Worm (Caenorhabditis elegans): Measurements from ENCODE around the gene clec-212.
A peak's percentile ranks its signal among the peaks of the same experiment; 100 is the strongest.

Gene clec-212

DNA sequence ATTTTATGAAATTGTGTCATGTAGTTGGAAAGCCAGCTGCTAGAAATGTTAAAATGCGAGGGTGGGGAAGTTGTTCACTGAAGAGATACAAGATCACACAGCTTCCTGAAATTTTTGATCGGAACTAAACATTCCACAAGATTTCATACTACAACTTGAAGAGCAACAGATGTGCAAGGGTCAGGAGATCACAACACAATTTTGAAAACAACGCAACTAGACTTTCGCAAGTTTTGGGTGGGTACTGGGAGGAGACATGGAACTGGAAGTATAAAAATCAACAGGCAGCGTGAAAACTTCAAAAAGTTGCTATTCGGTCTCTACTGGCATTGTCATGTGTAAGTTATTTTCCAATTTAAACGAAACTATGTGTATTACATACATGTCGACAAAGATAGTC, 18.4 kb downstream of the clec-212 start, which contains the start of gene F19F10.3:
Gene F19F10.3, plus strand, starts transcription at position 301 of the 400 bp plus-strand sequence.
- no peak for TF ChIP-seq unc-62 (GFP tag; optimal IDR thresholded peaks at IDR 0.05)

DNA sequence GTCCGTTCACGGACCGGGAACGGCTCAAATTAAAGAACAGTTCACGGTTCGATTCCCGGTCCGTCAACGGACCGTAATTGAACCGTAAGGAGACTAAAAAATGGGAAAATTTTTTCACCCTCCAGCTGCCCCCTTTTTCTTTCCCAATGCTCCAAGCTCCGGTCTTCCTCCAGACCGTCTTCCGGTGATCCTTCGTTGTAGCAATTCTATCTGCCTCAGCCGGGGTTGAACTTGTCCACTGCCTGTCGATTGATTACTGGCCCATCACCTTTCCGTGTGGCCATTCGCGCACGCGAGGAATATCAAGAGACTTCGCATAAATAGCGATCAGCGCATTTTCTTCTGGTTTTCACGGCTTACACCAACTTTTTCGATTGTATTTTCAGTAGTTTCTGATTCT, 21.7 kb downstream of the clec-212 start:
- peak; percentile 2 for TF ChIP-seq nhr-25 (tag; optimal IDR thresholded peaks at IDR 0.05)

DNA sequence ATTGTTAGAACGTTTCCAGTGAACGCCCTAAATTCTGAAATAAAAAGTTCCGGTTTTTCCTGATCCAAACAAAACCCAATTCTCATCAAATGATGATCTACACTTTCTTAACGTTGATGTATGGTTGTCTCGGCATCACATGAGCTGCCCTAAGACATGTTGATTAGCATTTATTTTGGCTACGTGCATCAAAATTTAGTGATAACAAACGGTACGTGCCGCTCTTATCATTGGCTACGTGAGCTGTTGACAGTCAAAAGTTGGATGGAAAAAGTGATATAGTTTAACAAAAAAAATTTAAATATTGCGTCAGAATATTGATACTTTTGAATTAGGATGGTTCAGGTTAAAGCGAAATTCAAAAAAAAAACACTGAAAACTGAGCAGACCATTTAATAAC, 22.2 kb downstream of the clec-212 start:
- no peak for TF ChIP-seq egl-27 (tag; optimal IDR thresholded peaks at IDR 0.05)
- no peak for TF ChIP-seq R02D3.7 (tag; optimal IDR thresholded peaks at IDR 0.05)
- peak; percentile 77 for TF ChIP-seq elt-2 (tag; optimal IDR thresholded peaks at IDR 0.05)
- no peak for TF ChIP-seq ceh-82 (tag; optimal IDR thresholded peaks at IDR 0.05)
- no peak for TF ChIP-seq lin-15B (tag; optimal IDR thresholded peaks at IDR 0.05)
- peak; percentile 24 for TF ChIP-seq pha-4 (tag; optimal IDR thresholded peaks at IDR 0.05)
- TF ChIP-seq sea-2 (GFP tag; optimal IDR thresholded peaks at IDR 0.05) = no peak
- no peak for TF ChIP-seq nhr-43 (tag; optimal IDR thresholded peaks at IDR 0.05; ENCODE audit: poor library complexity, severe bottlenecking)
- no peak for TF ChIP-seq unc-62 (GFP tag; optimal IDR thresholded peaks at IDR 0.05)
- peak; percentile 76 for TF ChIP-seq pqm-1 (tag; optimal IDR thresholded peaks at IDR 0.05)
- no peak for TF ChIP-seq fos-1 (tag; optimal IDR thresholded peaks at IDR 0.05)
- no peak for TF ChIP-seq nhr-67 (tag; optimal IDR thresholded peaks at IDR 0.05)

DNA sequence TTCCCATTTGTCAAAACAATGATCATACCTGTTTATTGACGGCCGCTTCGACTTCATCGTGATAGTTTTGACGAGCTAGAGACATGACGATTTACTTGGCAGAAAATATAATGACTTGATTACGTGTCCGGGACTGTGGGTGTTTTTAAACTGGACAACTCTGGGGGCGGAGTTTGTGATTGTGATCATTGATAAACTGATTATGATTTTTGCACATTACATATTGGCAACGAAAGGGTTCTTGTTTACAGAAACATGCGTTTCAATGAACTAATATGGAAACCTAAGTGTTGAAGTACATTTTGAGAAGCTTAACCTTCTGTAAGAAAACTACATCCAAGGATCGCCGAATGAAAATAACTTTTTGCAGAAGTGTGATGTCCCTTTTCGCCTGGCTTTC, 22.7 kb downstream of the clec-212 start, which contains the start of gene ftn-1:
Gene ftn-1, minus strand, starts transcription at position 101 of the 400 bp plus-strand sequence.
- TF ChIP-seq egl-5 (tag; optimal IDR thresholded peaks at IDR 0.05) (no peak), nhr-25 (tag; optimal IDR thresholded peaks at IDR 0.05) (no peak), unc-39 (tag; optimal IDR thresholded peaks at IDR 0.05) (no peak), nhr-43 (tag; optimal IDR thresholded peaks at IDR 0.05; ENCODE audit: poor library complexity, severe bottlenecking) (no peak), elt-2 (tag; optimal IDR thresholded peaks at IDR 0.05) (no peak), nhr-77 (tag; optimal IDR thresholded peaks at IDR 0.05) (no peak), ztf-4 (tag; optimal IDR thresholded peaks at IDR 0.05) (no peak), nhr-12 (tag; optimal IDR thresholded peaks at IDR 0.05) (no peak), ceh-82 (tag; optimal IDR thresholded peaks at IDR 0.05) (no peak), mml-1 (tag; optimal IDR thresholded peaks at IDR 0.05) (no peak), snpc-4 (tag; optimal IDR thresholded peaks at IDR 0.05) (no peak)

DNA sequence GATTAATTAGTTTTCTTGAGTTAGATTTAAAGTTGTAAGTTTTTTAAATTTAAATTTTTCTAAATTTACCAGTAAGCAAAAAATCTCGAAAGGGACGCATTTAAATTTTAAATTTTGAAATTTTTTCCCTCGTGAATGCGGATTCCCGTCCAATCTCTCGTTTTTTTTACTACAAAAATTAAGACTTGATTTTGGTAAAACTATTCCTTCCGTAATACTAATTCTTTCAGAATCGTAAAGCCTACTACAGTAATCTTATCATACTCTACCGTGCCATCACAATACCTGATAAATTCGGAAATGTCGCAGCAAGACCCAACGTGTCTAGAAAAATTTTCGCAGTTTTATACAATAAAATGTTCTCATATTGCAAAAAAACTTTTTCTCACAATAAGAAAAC, 25.0 kb downstream of the clec-212 start, which contains the start of the genes C54F6.19 and nhx-3:
Gene C54F6.19, plus strand, starts transcription at position 301 of the 400 bp plus-strand sequence.
Gene nhx-3, minus strand, starts transcription at position 337 of the 400 bp plus-strand sequence.
- TF ChIP-seq daf-12 (tag; optimal IDR thresholded peaks at IDR 0.05) = no peak
- no peak for TF ChIP-seq unc-62 (GFP tag; optimal IDR thresholded peaks at IDR 0.05)
- TF ChIP-seq lin-15B (tag; optimal IDR thresholded peaks at IDR 0.05) = no peak

DNA sequence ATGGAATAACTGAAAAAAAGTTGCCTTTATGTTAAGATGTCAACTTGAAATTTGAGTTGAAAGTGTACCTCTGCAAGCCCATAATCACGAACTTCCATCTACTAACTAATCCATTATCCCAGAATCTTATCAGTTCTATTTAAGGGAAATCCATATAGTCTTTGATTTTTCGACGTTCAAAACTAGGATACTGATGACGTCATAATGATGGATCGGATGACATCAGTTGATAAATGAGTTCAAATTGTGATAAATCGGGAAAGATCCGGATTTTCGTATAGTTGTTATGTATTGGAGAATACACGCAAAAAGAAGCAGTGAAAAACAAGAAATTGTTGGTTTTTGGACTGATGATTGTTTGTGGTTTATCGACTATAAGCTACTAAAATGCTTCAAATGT, 26.5 kb downstream of the clec-212 start:
- TF ChIP-seq nhr-43 (tag; optimal IDR thresholded peaks at IDR 0.05; ENCODE audit: poor library complexity, severe bottlenecking) (peak; percentile 90), daf-12 (tag; optimal IDR thresholded peaks at IDR 0.05) (no peak), nhr-23 (tag; optimal IDR thresholded peaks at IDR 0.05) (peak; percentile 91)

DNA sequence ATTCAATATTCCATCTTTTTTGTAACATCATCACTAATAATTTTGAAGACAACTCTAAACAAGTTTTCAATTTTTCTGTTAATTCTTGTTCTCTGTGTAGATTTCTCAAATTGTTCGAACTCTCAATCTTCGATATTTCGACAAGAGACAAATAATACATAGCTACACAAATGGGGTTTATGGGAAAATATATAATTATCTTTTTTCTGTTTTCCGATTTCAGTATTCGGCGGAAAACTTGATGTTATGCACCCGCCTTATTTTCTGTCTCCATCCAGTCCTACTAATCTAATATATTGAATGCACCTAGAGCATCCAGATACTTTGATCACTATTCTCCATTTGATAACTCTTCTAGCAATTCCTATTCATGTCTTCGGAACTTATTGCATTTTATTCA, 31.2 kb downstream of the clec-212 start, which contains the start of gene srh-268:
Gene srh-268, plus strand, starts transcription at position 301 of the 400 bp plus-strand sequence.
- TF ChIP-seq eor-1 (tag; optimal IDR thresholded peaks at IDR 0.05) (no peak), ceh-16 (tag; optimal IDR thresholded peaks at IDR 0.05) (no peak), nhr-237 (tag; optimal IDR thresholded peaks at IDR 0.05) (no peak), zag-1 (tag; optimal IDR thresholded peaks at IDR 0.05) (no peak), fos-1 (tag; optimal IDR thresholded peaks at IDR 0.05) (no peak), R02D3.7 (tag; optimal IDR thresholded peaks at IDR 0.05) (no peak), ztf-11 (tag; optimal IDR thresholded peaks at IDR 0.05) (no peak), nhr-28 (tag; optimal IDR thresholded peaks at IDR 0.05) (no peak), hmg-11 (tag; optimal IDR thresholded peaks at IDR 0.05) (no peak), jun-1 (tag; optimal IDR thresholded peaks at IDR 0.05) (no peak), daf-12 (tag; optimal IDR thresholded peaks at IDR 0.05) (no peak), nfya-1 (tag; optimal IDR thresholded peaks at IDR 0.05; ENCODE audit: insufficient read depth) (no peak), nhr-43 (tag; optimal IDR thresholded peaks at IDR 0.05; ENCODE audit: poor library complexity, severe bottlenecking) (no peak), pha-4 (tag; optimal IDR thresholded peaks at IDR 0.05) (no peak), fkh-10 (GFP tag; optimal IDR thresholded peaks at IDR 0.05) (no peak), nhr-67 (tag; optimal IDR thresholded peaks at IDR 0.05) (no peak)
